Comparison of ENCODE assay signal across 2 fruit fly cellular contexts in genomic region chr2L:3356193-3356645, dm6.
TF ChIP-seq lines count a peak whose summit lies in the region.

No protein-coding gene starts in this region.

TF ChIP-seq in whole organism, embryonic, 481 proteins besides CTCF, POLR2A, EP300 and RAD21 (continued from another document and continues in another):
- no peak for TF ChIP-seq CG12071 (GFP tag; optimal IDR thresholded peaks at IDR 0.05; lab: Kevin White, UChicago)
- TF ChIP-seq cwo (GFP tag; optimal IDR thresholded peaks at IDR 0.05; lab: Kevin White, UChicago), result peak; percentile 58
- TF ChIP-seq CG1792 (GFP tag; optimal IDR thresholded peaks at IDR 0.05; lab: Kevin White, UChicago), result peak; percentile 3
- no peak for TF ChIP-seq Hr3 (GFP tag; optimal IDR thresholded peaks at IDR 0.05; lab: Kevin White, UChicago)
- TF ChIP-seq CHES-1-like (GFP tag; optimal IDR thresholded peaks at IDR 0.05; lab: Kevin White, UChicago), result peak; percentile 33
- no peak for TF ChIP-seq CG6683 (GFP tag; optimal IDR thresholded peaks at IDR 0.05; lab: Kevin White, UChicago)
- TF ChIP-seq E2f2 (GFP tag; IDR thresholded peaks at IDR 0.05; lab: Robert Waterston, UW), result no peak
- peak; percentile 52; the same call in 1 of the 2 replicates for TF ChIP-seq Atf6 (GFP tag; IDR thresholded peaks at IDR 0.05; lab: Robert Waterston, UW)
- no peak for TF ChIP-seq Bteb2 (GFP tag; optimal IDR thresholded peaks at IDR 0.05; lab: Kevin White, UChicago)
- peak; percentile 0 for TF ChIP-seq CG8944 (GFP tag; optimal IDR thresholded peaks at IDR 0.05; lab: Kevin White, UChicago)
- peak; percentile 36; the same call in 1 of the 3 replicates for TF ChIP-seq row (GFP tag; IDR thresholded peaks at IDR 0.05; lab: Robert Waterston, UW)
- TF ChIP-seq al (GFP tag; IDR thresholded peaks at IDR 0.05; lab: Robert Waterston, UW), result no peak
- peak; percentile 6 for TF ChIP-seq Myb (GFP tag; optimal IDR thresholded peaks at IDR 0.05; lab: Kevin White, UChicago)
- TF ChIP-seq exex (tag; optimal IDR thresholded peaks at IDR 0.05; lab: Kevin White, UChicago), result peak; percentile 33
- TF ChIP-seq sob (GFP tag; IDR thresholded peaks at IDR 0.05; lab: Robert Waterston, UW), result peak; percentile 68
- no peak for TF ChIP-seq D (optimal IDR thresholded peaks at IDR 0.05; lab: Kevin White, UChicago)
- no peak for TF ChIP-seq D (GFP tag; optimal IDR thresholded peaks at IDR 0.05; lab: Kevin White, UChicago)
- peak; percentile 18 for TF ChIP-seq Vsx1 (GFP tag; optimal IDR thresholded peaks at IDR 0.05; lab: Kevin White, UChicago)
- peak; percentile 96 for TF ChIP-seq ftz-f1 (GFP tag; optimal IDR thresholded peaks at IDR 0.05; lab: Kevin White, UChicago)
- peak; percentile 22 for TF ChIP-seq sug (tag; optimal IDR thresholded peaks at IDR 0.05; lab: Kevin White, UChicago)
- TF ChIP-seq CG14014 (GFP tag; IDR thresholded peaks at IDR 0.05; lab: Robert Waterston, UW), result 0 out of 2 replicates have a peak, but pooled peaks have one; percentile 22
- TF ChIP-seq BtbVII (GFP tag; optimal IDR thresholded peaks at IDR 0.05; lab: Kevin White, UChicago), result peak; percentile 12
- peak; percentile 95 for TF ChIP-seq nom (GFP tag; optimal IDR thresholded peaks at IDR 0.05; lab: Kevin White, UChicago)
- 0 out of 2 replicates have a peak, but pooled peaks have one; percentile 19 for TF ChIP-seq CG17612 (GFP tag; IDR thresholded peaks at IDR 0.05; lab: Robert Waterston, UW)
- TF ChIP-seq her (GFP tag; optimal IDR thresholded peaks at IDR 0.05; lab: Kevin White, UChicago), result peak; percentile 14
- peak; percentile 61; the same call in 1 of the 2 replicates for TF ChIP-seq rib (GFP tag; IDR thresholded peaks at IDR 0.05; lab: Robert Waterston, UW)
- peak; percentile 4 for TF ChIP-seq pum (GFP tag; optimal IDR thresholded peaks at IDR 0.05; lab: Kevin White, UChicago)
- peak; percentile 15 for TF ChIP-seq ind (GFP tag; optimal IDR thresholded peaks at IDR 0.05; lab: Kevin White, UChicago)
- peak; percentile 15 for TF ChIP-seq shn (GFP tag; optimal IDR thresholded peaks at IDR 0.05; lab: Kevin White, UChicago)
- 0 out of 2 replicates have a peak, but pooled peaks have one; percentile 46 for TF ChIP-seq CG14441 (GFP tag; IDR thresholded peaks at IDR 0.05; lab: Robert Waterston, UW)
- peak; percentile 9 for TF ChIP-seq CG12104 (GFP tag; optimal IDR thresholded peaks at IDR 0.05; lab: Kevin White, UChicago)
- TF ChIP-seq Bdp1 (GFP tag; optimal IDR thresholded peaks at IDR 0.05; lab: Kevin White, UChicago), result no peak
- TF ChIP-seq CG15514 (GFP tag; optimal IDR thresholded peaks at IDR 0.05; lab: Kevin White, UChicago), result peak; percentile 37
- peak; percentile 33 for TF ChIP-seq gro (GFP tag; optimal IDR thresholded peaks at IDR 0.05; lab: Kevin White, UChicago)
- TF ChIP-seq lbe (GFP tag; optimal IDR thresholded peaks at IDR 0.05; lab: Kevin White, UChicago), result no peak
- peak; percentile 74 for TF ChIP-seq CG2120 (GFP tag; optimal IDR thresholded peaks at IDR 0.05; lab: Kevin White, UChicago)
- peak; percentile 28 for TF ChIP-seq sd (tag; optimal IDR thresholded peaks at IDR 0.05; lab: Kevin White, UChicago)
- TF ChIP-seq Ets65A (GFP tag; lab: Kevin White, UChicago), result peak; percentile 55
- no peak for TF ChIP-seq CG1024 (GFP tag; IDR thresholded peaks at IDR 0.05; lab: Robert Waterston, UW)
- TF ChIP-seq CG30403 (GFP tag; optimal IDR thresholded peaks at IDR 0.05; lab: Kevin White, UChicago), result peak; percentile 30
- TF ChIP-seq chif (GFP tag; optimal IDR thresholded peaks at IDR 0.05; lab: Kevin White, UChicago), result peak in 1 of 2 experiments; percentile 57
- peak in 1 of 2 experiments; percentile 29 for TF ChIP-seq dpn (GFP tag; optimal IDR thresholded peaks at IDR 0.05; lab: Kevin White, UChicago)
- TF ChIP-seq slbo (GFP tag; IDR thresholded peaks at IDR 0.05; lab: Robert Waterston, UW), result peak; percentile 63
- TF ChIP-seq CG9932 (GFP tag; IDR thresholded peaks at IDR 0.05; lab: Robert Waterston, UW), result peak; percentile 57
- TF ChIP-seq HLH54F (GFP tag; optimal IDR thresholded peaks at IDR 0.05; lab: Kevin White, UChicago), result peak; percentile 20
- peak; percentile 46 for TF ChIP-seq lilli (GFP tag; optimal IDR thresholded peaks at IDR 0.05; lab: Kevin White, UChicago)
- peak; percentile 19 for TF ChIP-seq cg (GFP tag; optimal IDR thresholded peaks at IDR 0.05; lab: Kevin White, UChicago)
- TF ChIP-seq Hmr (GFP tag; optimal IDR thresholded peaks at IDR 0.05; lab: Kevin White, UChicago), result peak; percentile 51
- TF ChIP-seq CG10209 (GFP tag; optimal IDR thresholded peaks at IDR 0.05; lab: Kevin White, UChicago), result peak; percentile 2
- no peak for TF ChIP-seq salm (tag; optimal IDR thresholded peaks at IDR 0.05; lab: Kevin White, UChicago)
- 0 out of 2 replicates have a peak, but pooled peaks have one; percentile 9 for TF ChIP-seq CG32772 (GFP tag; IDR thresholded peaks at IDR 0.05; lab: Robert Waterston, UW)
- peak; percentile 66 for TF ChIP-seq CG18599 (GFP tag; optimal IDR thresholded peaks at IDR 0.05; lab: Kevin White, UChicago)
- peak; percentile 60 for TF ChIP-seq sens (GFP tag; lab: Kevin White, UChicago)
- no peak for TF ChIP-seq CG9876 (GFP tag; optimal IDR thresholded peaks at IDR 0.05; lab: Kevin White, UChicago)
- peak; percentile 2 for TF ChIP-seq CG1647 (GFP tag; optimal IDR thresholded peaks at IDR 0.05; lab: Kevin White, UChicago)
- TF ChIP-seq Med (GFP tag; lab: Kevin White, UChicago), result peak; percentile 78
- TF ChIP-seq Rfx (GFP tag; IDR thresholded peaks at IDR 0.05; lab: Robert Waterston, UW), result peak; percentile 71; the same call in 1 of the 2 replicates
- peak; percentile 13 for TF ChIP-seq tx (GFP tag; optimal IDR thresholded peaks at IDR 0.05; lab: Kevin White, UChicago)
- peak; percentile 52 for TF ChIP-seq CG10543 (GFP tag; optimal IDR thresholded peaks at IDR 0.05; lab: Kevin White, UChicago)
- TF ChIP-seq zf30C (GFP tag; optimal IDR thresholded peaks at IDR 0.05; lab: Kevin White, UChicago), result peak; percentile 52
- TF ChIP-seq lmd (GFP tag; IDR thresholded peaks at IDR 0.05; lab: Robert Waterston, UW), result peak; percentile 32; the same call in 1 of the 2 replicates
- TF ChIP-seq HHEX (GFP tag; optimal IDR thresholded peaks at IDR 0.05; lab: Kevin White, UChicago), result peak; percentile 41
- no peak for TF ChIP-seq Mad (GFP tag; optimal IDR thresholded peaks at IDR 0.05; lab: Kevin White, UChicago)
- peak; percentile 45 for TF ChIP-seq CG13624 (GFP tag; optimal IDR thresholded peaks at IDR 0.05; lab: Kevin White, UChicago)
- peak; percentile 11 for TF ChIP-seq schlank (tag; optimal IDR thresholded peaks at IDR 0.05; lab: Kevin White, UChicago)

TF ChIP-seq in whole organism, prepupa, 60 proteins besides CTCF, POLR2A, EP300 and RAD21 (continued from another document):
- TF ChIP-seq achi (GFP tag; optimal IDR thresholded peaks at IDR 0.05; lab: Kevin White, UChicago), result peak; percentile 53
- no peak for TF ChIP-seq Sox15 (GFP tag; optimal IDR thresholded peaks at IDR 0.05; lab: Kevin White, UChicago)
- TF ChIP-seq CG8632 (GFP tag; optimal IDR thresholded peaks at IDR 0.05; lab: Kevin White, UChicago), result peak; percentile 35
- peak; percentile 7 for TF ChIP-seq lz (GFP tag; optimal IDR thresholded peaks at IDR 0.05; lab: Kevin White, UChicago)
- peak; percentile 69 for TF ChIP-seq CG10669 (GFP tag; optimal IDR thresholded peaks at IDR 0.05; lab: Kevin White, UChicago)
- peak; percentile 80 for TF ChIP-seq spab (GFP tag; optimal IDR thresholded peaks at IDR 0.05; lab: Kevin White, UChicago)
- peak; percentile 61 for TF ChIP-seq Eip75B (GFP tag; optimal IDR thresholded peaks at IDR 0.05; lab: Kevin White, UChicago)
- TF ChIP-seq CG6808 (GFP tag; optimal IDR thresholded peaks at IDR 0.05; lab: Kevin White, UChicago), result peak; percentile 91
- peak; percentile 23 for TF ChIP-seq svp (GFP tag; lab: Kevin White, UChicago)
- peak; percentile 90 for TF ChIP-seq Ets96B (tag; optimal IDR thresholded peaks at IDR 0.05; lab: Kevin White, UChicago)
- no peak for TF ChIP-seq CG31627 (GFP tag; optimal IDR thresholded peaks at IDR 0.05; lab: Kevin White, UChicago)
- no peak for TF ChIP-seq topi (GFP tag; optimal IDR thresholded peaks at IDR 0.05; lab: Kevin White, UChicago)
- TF ChIP-seq fd59A (GFP tag; optimal IDR thresholded peaks at IDR 0.05; lab: Kevin White, UChicago), result peak; percentile 47
- TF ChIP-seq CG6854 (GFP tag; optimal IDR thresholded peaks at IDR 0.05; lab: Kevin White, UChicago), result no peak
- no peak for TF ChIP-seq CG11294 (GFP tag; IDR thresholded peaks at IDR 0.05; lab: Robert Waterston, UW)
- no peak for TF ChIP-seq fd85E (GFP tag; optimal IDR thresholded peaks at IDR 0.05; lab: Kevin White, UChicago)
- peak; percentile 95 for TF ChIP-seq CG9139 (GFP tag; optimal IDR thresholded peaks at IDR 0.05; lab: Kevin White, UChicago)
- peak; percentile 35 for TF ChIP-seq CG4318 (GFP tag; optimal IDR thresholded peaks at IDR 0.05; lab: Kevin White, UChicago)
- peak; percentile 94 for TF ChIP-seq dsx (GFP tag; optimal IDR thresholded peaks at IDR 0.05; lab: Kevin White, UChicago; ENCODE audit: poor library complexity, severe bottlenecking)
- peak; percentile 84; the same call in 2 of the 3 replicates for TF ChIP-seq CG6163 (GFP tag; IDR thresholded peaks at IDR 0.05; lab: Robert Waterston, UW)
- TF ChIP-seq CG6276 (GFP tag; optimal IDR thresholded peaks at IDR 0.05; lab: Kevin White, UChicago), result peak; percentile 58
- peak; percentile 31 for TF ChIP-seq CG6792 (GFP tag; optimal IDR thresholded peaks at IDR 0.05; lab: Kevin White, UChicago)
- TF ChIP-seq CG16779 (tag; optimal IDR thresholded peaks at IDR 0.05; lab: Kevin White, UChicago), result peak; percentile 69
- no peak for TF ChIP-seq Sox102F (GFP tag; optimal IDR thresholded peaks at IDR 0.05; lab: Kevin White, UChicago)
- TF ChIP-seq CG8119 (GFP tag; IDR thresholded peaks at IDR 0.05; lab: Robert Waterston, UW), result peak; percentile 56; the same call in 1 of the 3 replicates
- TF ChIP-seq CG10631 (GFP tag; optimal IDR thresholded peaks at IDR 0.05; lab: Kevin White, UChicago), result no peak
- peak; percentile 53 for TF ChIP-seq Hr4 (GFP tag; optimal IDR thresholded peaks at IDR 0.05; lab: Kevin White, UChicago)
- no peak for TF ChIP-seq pdm3 (GFP tag; optimal IDR thresholded peaks at IDR 0.05; lab: Kevin White, UChicago)
- peak; percentile 81 for TF ChIP-seq CG1621 (tag; optimal IDR thresholded peaks at IDR 0.05; lab: Kevin White, UChicago)
- TF ChIP-seq Eip93F (GFP tag; optimal IDR thresholded peaks at IDR 0.05; lab: Kevin White, UChicago), result no peak
- no peak for TF ChIP-seq CG34406 (GFP tag; optimal IDR thresholded peaks at IDR 0.05; lab: Kevin White, UChicago)
- no peak for TF ChIP-seq OdsH (GFP tag; optimal IDR thresholded peaks at IDR 0.05; lab: Kevin White, UChicago)
- TF ChIP-seq Eip78C (GFP tag; lab: Kevin White, UChicago), result peak; percentile 86
- TF ChIP-seq Blimp-1 (GFP tag; optimal IDR thresholded peaks at IDR 0.05; lab: Kevin White, UChicago), result no peak
- TF ChIP-seq net (GFP tag; optimal IDR thresholded peaks at IDR 0.05; lab: Kevin White, UChicago), result peak; percentile 73
- no peak for TF ChIP-seq Met (GFP tag; optimal IDR thresholded peaks at IDR 0.05; lab: Kevin White, UChicago)
- no peak for TF ChIP-seq Hr39 (GFP tag; optimal IDR thresholded peaks at IDR 0.05; lab: Kevin White, UChicago)
TF ChIP-seq in whole organism, prepupa: peak in this region for 35.
